Fruit fly (Drosophila melanogaster) whole organism, pupa: ENCODE measurements around the gene Sr-CIV.

Experiments
- CG14655 ChIP-seq: fragments of 200-800 bp; sonication (Bioruptor generic); optimal IDR thresholded peaks from 3 replicates; lab custom pipeline; 2017; ENCODE audit warnings: mild to moderate bottlenecking, missing biosample characterization, missing genetic modification reagents, missing genetic modification characterization
- CG17806 ChIP-seq: fragments of 200-800 bp; sonication (Bioruptor generic); optimal IDR thresholded peaks from 2 replicates; lab custom pipeline; 2018; ENCODE audit warnings: missing biosample characterization, mild to moderate bottlenecking, missing genetic modification characterization, moderate library complexity
- CG32121 ChIP-seq: fragments of 200-800 bp; sonication (Bioruptor generic); IDR thresholded peaks from 2 replicates; pipeline ENCODE4 v1.3.6; 2022; ENCODE audit warnings: missing biosample characterization, missing genetic modification characterization
- CG4496 ChIP-seq: fragments of 200-800 bp; sonication (Bioruptor generic); IDR thresholded peaks from 3 replicates; pipeline ENCODE4 v1.3.6; 2022; ENCODE audit warnings: missing biosample characterization, missing genetic modification characterization
- D1 ChIP-seq: fragments of 200-800 bp; sonication (Bioruptor generic); optimal IDR thresholded peaks from 2 replicates; lab custom pipeline; 2018; ENCODE audit warnings: missing biosample characterization, mild to moderate bottlenecking, missing genetic modification characterization, moderate library complexity
- EcR ChIP-seq: fragments of 200-800 bp; sonication (Bioruptor generic); optimal IDR thresholded peaks from 3 replicates; lab custom pipeline; 2019; ENCODE audit warnings: missing biosample characterization, missing genetic modification characterization, mild to moderate bottlenecking, moderate library complexity, missing genetic modification reagents
- Ets98B ChIP-seq: fragments of 200-800 bp; sonication (Bioruptor generic); IDR thresholded peaks from 2 replicates; pipeline ENCODE4 v1.3.6; 2022; ENCODE audit warnings: missing biosample characterization, missing genetic modification characterization
- Pif1A ChIP-seq: fragments of 200-800 bp; sonication (Bioruptor generic); optimal IDR thresholded peaks from 3 replicates; lab custom pipeline; 2016; ENCODE audit warnings: missing biosample characterization, missing genetic modification characterization
- Snoo ChIP-seq: fragments of 200-800 bp; sonication (Bioruptor generic); optimal IDR thresholded peaks from 3 replicates; lab custom pipeline; 2017; ENCODE audit warnings: missing biosample characterization, mild to moderate bottlenecking, missing genetic modification characterization, inconsistent platforms
- fd96Ca ChIP-seq: fragments of 200-800 bp; sonication (Bioruptor generic); IDR thresholded peaks from 3 replicates; pipeline ENCODE4 v1.3.6; 2022; ENCODE audit warnings: missing biosample characterization, missing genetic modification characterization
- gl ChIP-seq: fragments of 200-800 bp; sonication (Bioruptor generic); optimal IDR thresholded peaks from 2 replicates; lab custom pipeline; 2018; ENCODE audit warnings: missing biosample characterization, mild to moderate bottlenecking, missing genetic modification characterization

- TF ChIP-seq CG4496 (GFP tag; lab: Robert Waterston, UW) (no peak), Ets98B (GFP tag; lab: Robert Waterston, UW) (no peak), gl (tag; lab: Kevin White, UChicago) (no peak), Snoo (no peak), EcR (GFP tag; lab: Kevin White, UChicago) (no peak), CG14655 (GFP tag; lab: Kevin White, UChicago) (no peak), CG17806 (tag; lab: Kevin White, UChicago) (no peak), CG32121 (GFP tag; lab: Robert Waterston, UW) (no peak), Pif1A (GFP tag; lab: Kevin White, UChicago) (no peak), D1 (no peak), fd96Ca (no peak)
Measured at dm6 chr2L:3495465-3495864, 28.4 kb downstream of the Sr-CIV start.
